Worm (Caenorhabditis elegans) whole organism, L3 larva: ENCODE results near the gene tag-234.

Experiments
- ZK546.5 ChIP-seq: sonication (generic microtip); optimal IDR thresholded peaks from 2 replicates; lab custom pipeline; 2017; ENCODE audit warnings: missing biosample characterization, missing genetic modification characterization
- ama-1 ChIP-seq: fragments of 150-350 bp; optimal IDR thresholded peaks from 2 replicates; lab custom pipeline; 2018
- elt-1 ChIP-seq: fragments of 150-350 bp; optimal IDR thresholded peaks from 2 replicates; lab custom pipeline; 2014; ENCODE audit warnings: missing biosample characterization, missing genetic modification characterization
- elt-2 ChIP-seq: sonication (generic microtip); optimal IDR thresholded peaks from 2 replicates; lab custom pipeline; 2016; ENCODE audit warnings: missing genetic modification reagents, mild to moderate bottlenecking, missing genetic modification characterization, missing compliant biosample characterization
- fos-1 ChIP-seq: fragments of 150-350 bp; optimal IDR thresholded peaks from 2 replicates; lab custom pipeline; 2014; ENCODE audit warnings: missing biosample characterization, missing genetic modification characterization
- hmg-11 ChIP-seq: sonication (generic microtip); optimal IDR thresholded peaks from 2 replicates; lab custom pipeline; 2016; ENCODE audit warnings: missing genetic modification characterization, missing compliant biosample characterization
- lin-15B ChIP-seq: fragments of 150-350 bp; optimal IDR thresholded peaks from 2 replicates; lab custom pipeline; 2014; ENCODE audit warnings: missing biosample characterization, missing genetic modification characterization
- lin-39 ChIP-seq: fragments of 150-350 bp; optimal IDR thresholded peaks from 2 replicates; lab custom pipeline; 2018; ENCODE audit warnings: missing biosample characterization, missing genetic modification reagents, missing genetic modification characterization
- nhr-237 ChIP-seq: fragments of 150-350 bp; optimal IDR thresholded peaks from 2 replicates; lab custom pipeline; 2014; ENCODE audit warnings: missing biosample characterization, missing genetic modification characterization
- nhr-25 ChIP-seq: sonication (generic microtip); optimal IDR thresholded peaks from 2 replicates; lab custom pipeline; 2017; ENCODE audit warnings: missing biosample characterization, missing genetic modification characterization
- nhr-28 ChIP-seq: fragments of 150-350 bp; optimal IDR thresholded peaks from 2 replicates; lab custom pipeline; 2014; ENCODE audit warnings: missing biosample characterization, missing genetic modification characterization
- nhr-77 ChIP-seq: fragments of 150-350 bp; optimal IDR thresholded peaks from 2 replicates; lab custom pipeline; 2014; ENCODE audit warnings: missing biosample characterization, missing genetic modification characterization
- skn-1 ChIP-seq: fragments of 150-350 bp; optimal IDR thresholded peaks from 2 replicates; lab custom pipeline; 2014; ENCODE audit warnings: missing biosample characterization, missing genetic modification characterization

- TF ChIP-seq nhr-237 (tag; lab: Kevin White, UChicago) = no peak
- no peak for TF ChIP-seq fos-1 (tag; lab: Kevin White, UChicago)
- TF ChIP-seq nhr-28 (tag; lab: Kevin White, UChicago) = no peak
- no peak for TF ChIP-seq skn-1
- peak; percentile 4 for TF ChIP-seq lin-15B (tag; lab: Kevin White, UChicago)
- no peak for TF ChIP-seq lin-39 (tag; lab: Kevin White, UChicago)
- peak; percentile 6 for TF ChIP-seq ama-1 (lab: Kevin White, UChicago)
- no peak for TF ChIP-seq ZK546.5
- peak; percentile 42 for TF ChIP-seq hmg-11 (tag; lab: Kevin White, UChicago)
- TF ChIP-seq nhr-25 (tag; lab: Kevin White, UChicago) = no peak
- TF ChIP-seq nhr-77 (tag; lab: Kevin White, UChicago) = no peak
- no peak for TF ChIP-seq elt-1
- no peak for TF ChIP-seq elt-2
These were observed 24.8 kb upstream of the tag-234 start, which contains the start of gene ZK1248.19 for ce11 chrII:5839227-5839626.
